Worm (Caenorhabditis elegans) whole organism, L4 larva: ENCODE data around the gene lys-10.

Experiments used
- F37D6.2 ChIP-seq: sonication (generic microtip); optimal IDR thresholded peaks from 2 replicates; lab custom pipeline; 2016; ENCODE audit warnings: mild to moderate bottlenecking, missing genetic modification characterization, missing compliant biosample characterization
- R02D3.7 ChIP-seq: fragments of 150-350 bp; sonication (generic microtip); optimal IDR thresholded peaks from 3 replicates; lab custom pipeline; 2014; ENCODE audit warnings: missing biosample characterization, missing genetic modification characterization
- T20F7.1 ChIP-seq: fragments of 200-800 bp; sonication (Bioruptor generic); optimal IDR thresholded peaks from 2 replicates; lab custom pipeline; 2018; ENCODE audit warnings: mild to moderate bottlenecking, missing genetic modification characterization, missing compliant biosample characterization
- T26A8.4 ChIP-seq: fragments of 200-800 bp; sonication (Bioruptor generic); IDR thresholded peaks from 2 replicates; pipeline ENCODE4 v1.3.6; 2022; ENCODE audit warnings: missing genetic modification characterization, missing compliant biosample characterization
- Y5F2A.4 ChIP-seq: fragments of 200-800 bp; sonication (Bioruptor generic); optimal IDR thresholded peaks from 2 replicates; lab custom pipeline; 2018; ENCODE audit warnings: mild to moderate bottlenecking, missing genetic modification characterization, missing compliant biosample characterization
- Y75B8A.6 ChIP-seq: fragments of 200-800 bp; sonication (Bioruptor generic); IDR thresholded peaks from 2 replicates; pipeline ENCODE4 v1.3.6; 2022; ENCODE audit warnings: missing genetic modification reagents, missing genetic modification characterization, missing compliant biosample characterization
- ZK337.2 ChIP-seq: fragments of 200-800 bp; sonication (Bioruptor generic); IDR thresholded peaks from 2 replicates; pipeline ENCODE4 v1.3.6; 2022; ENCODE audit warnings: missing genetic modification reagents, missing genetic modification characterization, missing compliant biosample characterization
- ZK546.5 ChIP-seq, 2 experiments: sonication (generic microtip); optimal IDR thresholded peaks; 2 replicates each; lab custom pipeline; 2017; ENCODE audit warnings: missing biosample characterization in 2 of 2, missing genetic modification characterization in 2 of 2
- aha-1 ChIP-seq: fragments of 150-350 bp; peaks from one replicate; lab custom pipeline; 2014; ENCODE audit warnings: missing biosample characterization, missing genetic modification characterization
- ceh-62 ChIP-seq: sonication (generic microtip); optimal IDR thresholded peaks from 2 replicates; lab custom pipeline; 2017; ENCODE audit warnings: missing biosample characterization, missing genetic modification characterization
- daf-16 ChIP-seq, 3 experiments: sonication (generic microtip); optimal IDR thresholded peaks; 2 replicates each; lab custom pipeline; 2016 to 2017; ENCODE audit warnings: missing genetic modification characterization in 3 of 3, missing genetic modification reagents in 3 of 3, mild to moderate bottlenecking in 2 of 3, missing compliant biosample characterization in 2 of 3, missing biosample characterization in 1 of 3, moderate library complexity in 1 of 3
- dmd-6 ChIP-seq: fragments of 200-800 bp; sonication (Bioruptor generic); IDR thresholded peaks from 2 replicates; pipeline ENCODE4 v1.3.6; 2022; ENCODE audit warnings: missing genetic modification reagents, missing genetic modification characterization, missing compliant biosample characterization
- dmd-8 ChIP-seq: fragments of 200-800 bp; sonication (Bioruptor generic); IDR thresholded peaks from 2 replicates; pipeline ENCODE4 v1.3.6; 2022; ENCODE audit warnings: missing genetic modification characterization, missing compliant biosample characterization
- dpl-1 ChIP-seq: fragments of 150-350 bp; optimal IDR thresholded peaks from 2 replicates; lab custom pipeline; 2014; ENCODE audit warnings: missing biosample characterization, missing genetic modification reagents, missing genetic modification characterization
- dve-1 ChIP-seq: sonication (generic microtip); optimal IDR thresholded peaks from 2 replicates; lab custom pipeline; 2017; ENCODE audit warnings: antibody characterized with exemption, mild to moderate bottlenecking, missing genetic modification characterization, missing compliant biosample characterization; ENCODE audit not compliant: insufficient read depth
- egl-43 ChIP-seq: fragments of 200-800 bp; sonication (Bioruptor generic); IDR thresholded peaks from 2 replicates; pipeline ENCODE4 v1.3.6; 2022; ENCODE audit warnings: missing genetic modification reagents, missing genetic modification characterization, missing compliant biosample characterization
- fkh-10 ChIP-seq: fragments of 150-350 bp; optimal IDR thresholded peaks from 2 replicates; lab custom pipeline; 2014; ENCODE audit warnings: missing biosample characterization, missing genetic modification reagents, missing genetic modification characterization
- hif-1 ChIP-seq, 2 experiments: sonication (generic microtip); optimal IDR thresholded peaks; 2 replicates each; lab custom pipeline; 2016 to 2017; ENCODE audit warnings: missing compliant biosample characterization in 2 of 2, missing genetic modification characterization in 2 of 2, missing genetic modification reagents in 2 of 2, missing genotype in 2 of 2, mild to moderate bottlenecking in 1 of 2
- hlh-11 ChIP-seq: fragments of 200-800 bp; sonication (Bioruptor generic); optimal IDR thresholded peaks from 2 replicates; lab custom pipeline; 2018; ENCODE audit warnings: mild to moderate bottlenecking, missing genetic modification characterization, missing compliant biosample characterization
- hlh-30 ChIP-seq: sonication (generic microtip); optimal IDR thresholded peaks from 2 replicates; lab custom pipeline; 2017; ENCODE audit warnings: antibody characterized with exemption, mild to moderate bottlenecking, missing genetic modification characterization, missing compliant biosample characterization; ENCODE audit not compliant: insufficient read depth
- hmg-1.1 ChIP-seq: fragments of 200-800 bp; sonication (Bioruptor generic); IDR thresholded peaks from 2 replicates; pipeline ENCODE4 v1.3.6; 2022; ENCODE audit warnings: missing genetic modification reagents, missing genetic modification characterization, missing compliant biosample characterization
- lin-13 ChIP-seq: fragments of 150-350 bp; optimal IDR thresholded peaks from 2 replicates; lab custom pipeline; 2014; ENCODE audit warnings: missing biosample characterization, missing genetic modification reagents, missing genetic modification characterization
- lin-15B ChIP-seq: fragments of 150-350 bp; sonication (generic microtip); optimal IDR thresholded peaks from 3 replicates; lab custom pipeline; 2014; ENCODE audit warnings: missing biosample characterization, missing genetic modification characterization
- lin-38 ChIP-seq: fragments of 200-800 bp; sonication (Bioruptor generic); IDR thresholded peaks from 2 replicates; pipeline ENCODE4 v1.3.6; 2022; ENCODE audit warnings: missing genetic modification reagents, missing genetic modification characterization, missing compliant biosample characterization
- lsy-2 ChIP-seq, 2 experiments: fragments of 150-350 bp in 1 of 2; sonication (generic microtip) in 1 of 2; optimal IDR thresholded peaks; 2 replicates each; lab custom pipeline; 2014 to 2017; ENCODE audit warnings: missing biosample characterization in 2 of 2, missing genetic modification characterization in 2 of 2
- madf-5 ChIP-seq, 2 experiments: fragments of 200-800 bp; sonication (Bioruptor generic); IDR thresholded peaks; 2 replicates each; pipeline ENCODE4 v1.3.6; 2022; ENCODE audit warnings: missing compliant biosample characterization in 2 of 2, missing genetic modification characterization in 2 of 2
- mdl-1 ChIP-seq, 2 experiments: fragments of 150-350 bp in 1 of 2; sonication (generic microtip) in 1 of 2; optimal IDR thresholded peaks; 2 replicates each; lab custom pipeline; 2014 to 2017; ENCODE audit warnings: missing biosample characterization in 2 of 2, missing genetic modification characterization in 2 of 2
- mep-1 ChIP-seq: fragments of 150-350 bp; sonication (generic microtip); optimal IDR thresholded peaks from 3 replicates; lab custom pipeline; 2014; ENCODE audit warnings: missing biosample characterization, missing genetic modification characterization
- nhr-10 ChIP-seq: fragments of 150-350 bp; optimal IDR thresholded peaks from 2 replicates; lab custom pipeline; 2014; ENCODE audit warnings: missing biosample characterization, missing genetic modification characterization
- nhr-11 ChIP-seq: fragments of 150-350 bp; optimal IDR thresholded peaks from 2 replicates; lab custom pipeline; 2014; ENCODE audit warnings: missing biosample characterization, missing genetic modification characterization
- nhr-111 ChIP-seq: fragments of 200-800 bp; sonication (Bioruptor generic); optimal IDR thresholded peaks from 2 replicates; lab custom pipeline; 2018; ENCODE audit warnings: mild to moderate bottlenecking, missing genetic modification characterization, missing compliant biosample characterization
- nhr-25 ChIP-seq: sonication (generic microtip); optimal IDR thresholded peaks from 2 replicates; lab custom pipeline; 2017; ENCODE audit warnings: missing genetic modification characterization, mild to moderate bottlenecking, missing compliant biosample characterization, antibody characterized with exemption, moderate library complexity, borderline replicate concordance; ENCODE audit not compliant: insufficient read depth
- nhr-28 ChIP-seq: fragments of 150-350 bp; optimal IDR thresholded peaks from 2 replicates; lab custom pipeline; 2014; ENCODE audit warnings: missing biosample characterization, missing genetic modification characterization
- nhr-41 ChIP-seq: fragments of 200-800 bp; sonication (Bioruptor generic); IDR thresholded peaks from 2 replicates; pipeline ENCODE4 v1.3.6; 2022; ENCODE audit warnings: missing genetic modification reagents, missing genetic modification characterization, missing compliant biosample characterization
- nhr-48 ChIP-seq: sonication (generic microtip); optimal IDR thresholded peaks from 2 replicates; lab custom pipeline; 2016; ENCODE audit warnings: mild to moderate bottlenecking, missing genetic modification characterization, missing compliant biosample characterization
- nhr-6 ChIP-seq: fragments of 150-350 bp; optimal IDR thresholded peaks from 2 replicates; lab custom pipeline; 2014; ENCODE audit warnings: missing biosample characterization, missing genetic modification characterization
- nhr-77 ChIP-seq: fragments of 150-350 bp; optimal IDR thresholded peaks from 2 replicates; lab custom pipeline; 2014; ENCODE audit warnings: missing biosample characterization, missing genetic modification characterization
- pha-4 ChIP-seq, 2 experiments: fragments of 150-350 bp in 1 of 2; fragments of 200-800 bp in 1 of 2; sonication (Bioruptor generic) in 1 of 2; IDR thresholded peaks in 1 of 2; optimal IDR thresholded peaks in 1 of 2; 2 replicates each; pipeline versions ENCODE4 v1.3.6 to Lab custom; 2014 to 2022; ENCODE audit warnings: missing genetic modification characterization in 2 of 2, missing genetic modification reagents in 2 of 2, missing biosample characterization in 1 of 2, missing compliant biosample characterization in 1 of 2
- php-3 ChIP-seq: fragments of 200-800 bp; sonication (Bioruptor generic); IDR thresholded peaks from 2 replicates; pipeline ENCODE4 v1.3.6; 2022; ENCODE audit warnings: missing genetic modification reagents, missing genetic modification characterization, missing compliant biosample characterization
- pqm-1 ChIP-seq: sonication (generic microtip); optimal IDR thresholded peaks from 2 replicates; lab custom pipeline; 2017; ENCODE audit warnings: missing biosample characterization, missing genetic modification characterization
- rbr-2 ChIP-seq: sonication (generic microtip); optimal IDR thresholded peaks from 2 replicates; lab custom pipeline; 2016; ENCODE audit warnings: missing genotype, missing genetic modification characterization, missing compliant biosample characterization
- sdz-12 ChIP-seq: fragments of 200-800 bp; sonication (Bioruptor generic); optimal IDR thresholded peaks from 2 replicates; lab custom pipeline; 2018; ENCODE audit warnings: mild to moderate bottlenecking, missing genetic modification characterization, missing compliant biosample characterization
- snpc-4 ChIP-seq: fragments of 150-350 bp; optimal IDR thresholded peaks from 2 replicates; lab custom pipeline; 2014; ENCODE audit warnings: missing biosample characterization, missing genetic modification characterization
- unc-130 ChIP-seq: sonication (generic microtip); optimal IDR thresholded peaks from 2 replicates; lab custom pipeline; 2016; ENCODE audit warnings: missing genetic modification reagents, missing genetic modification characterization, missing compliant biosample characterization
- unc-62 ChIP-seq, 3 experiments: fragments of 150-350 bp in 1 of 3; sonication (generic microtip); optimal IDR thresholded peaks in 2 of 3; peaks in 1 of 3; 1 replicate in 1 of 3; 2 replicates in 2 of 3; lab custom pipeline; 2014 to 2017; ENCODE audit warnings: missing biosample characterization in 3 of 3, missing genetic modification characterization in 3 of 3, missing genetic modification reagents in 3 of 3, missing genotype in 1 of 3
- zip-2 ChIP-seq: fragments of 150-350 bp; optimal IDR thresholded peaks from 2 replicates; lab custom pipeline; 2014; ENCODE audit warnings: missing biosample characterization, missing genetic modification characterization
- ztf-11 ChIP-seq: fragments of 150-350 bp; optimal IDR thresholded peaks from 2 replicates; lab custom pipeline; 2014; ENCODE audit warnings: missing biosample characterization, missing genetic modification characterization
- ztf-7 ChIP-seq: fragments of 150-350 bp; optimal IDR thresholded peaks from 2 replicates; lab custom pipeline; 2014; ENCODE audit warnings: missing biosample characterization, missing genetic modification characterization

Gene lys-10

DNA sequence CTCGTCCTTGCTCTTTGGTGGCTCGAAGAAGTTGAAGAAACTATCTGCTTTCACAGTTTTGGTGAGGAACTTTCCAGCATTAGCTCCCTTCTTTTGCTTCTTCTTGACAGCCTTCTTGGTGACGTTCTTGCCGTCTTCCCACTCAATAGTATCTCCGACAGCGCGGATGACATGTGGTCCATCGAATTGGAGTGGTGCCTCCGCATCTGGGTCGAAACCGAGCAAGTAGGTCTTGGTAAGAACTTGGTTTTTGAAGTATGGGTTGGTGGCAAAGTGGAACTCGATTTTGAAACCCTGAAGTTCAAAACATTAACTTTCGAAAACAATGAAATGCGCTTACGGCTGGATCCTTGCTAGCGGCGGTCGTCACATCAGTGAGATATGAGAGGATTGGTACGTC is 45.7 kb downstream of the lys-10 start:
- TF ChIP-seq zip-2 (no peak), madf-5 (GFP tag; IDR thresholded peaks at IDR 0.05; lab: Robert Waterston, UW) (no peak), ZK337.2 (GFP tag; lab: Robert Waterston, UW) (no peak), ZK546.5 (tag; optimal IDR thresholded peaks at IDR 0.05; lab: Kevin White, UChicago) (no peak), ztf-11 (no peak), aha-1 (tag; lab: Kevin White, UChicago) (peak; percentile 62), snpc-4 (tag; lab: Kevin White, UChicago) (no peak)
- TF ChIP-seq, all 104 proteins: peak for 1

DNA sequence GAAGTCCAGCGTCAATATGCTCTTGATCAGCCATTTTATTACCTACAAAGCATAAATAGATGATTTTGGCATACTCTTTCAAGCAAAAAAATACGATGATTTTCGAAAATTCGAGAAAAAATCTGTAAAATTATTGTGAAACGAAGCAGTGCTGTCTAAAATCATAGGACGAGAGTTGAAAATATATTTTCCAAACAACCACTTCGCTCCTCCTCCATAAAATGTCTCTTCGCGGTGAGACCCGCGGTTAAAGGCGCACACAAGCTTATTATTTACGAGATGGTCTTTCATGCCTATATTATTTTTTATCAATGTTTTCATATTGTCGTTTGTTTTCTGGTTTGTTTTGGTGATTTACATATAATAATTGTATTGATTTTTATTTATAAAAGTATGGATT is 46.7 kb downstream of the lys-10 start, which contains the start of gene nap-1:
TSS of gene nap-1 (minus strand) at position 42 of the 400 bp plus-strand sequence.
- peak; percentile 35 for TF ChIP-seq unc-130 (GFP tag; lab: Kevin White, UChicago)
- TF ChIP-seq R02D3.7 (tag; lab: Kevin White, UChicago) = peak; percentile 91
- TF ChIP-seq daf-16 (GFP tag; optimal IDR thresholded peaks at IDR 0.05; lab: Kevin White, UChicago) = no peak
- peak; percentile 87 for TF ChIP-seq daf-16 (tag; optimal IDR thresholded peaks at IDR 0.05; lab: Kevin White, UChicago)
- TF ChIP-seq aha-1 (tag; lab: Kevin White, UChicago) = peak; percentile 39
- peak; percentile 60 for TF ChIP-seq nhr-6 (tag; lab: Kevin White, UChicago)
- TF ChIP-seq ztf-7 (tag; lab: Kevin White, UChicago) = peak; percentile 8
- TF ChIP-seq T26A8.4 (GFP tag; lab: Robert Waterston, UW) = peak; percentile 23; the same call in 1 of the 2 replicates
- peak; percentile 21 for TF ChIP-seq nhr-25 (tag; lab: Kevin White, UChicago)
- peak; percentile 84 for TF ChIP-seq dve-1 (tag; lab: Kevin White, UChicago)
- peak in 1 of 2 experiments; percentile 20 for TF ChIP-seq unc-62 (GFP tag; optimal IDR thresholded peaks at IDR 0.05 in 1 of 2; lab: Kevin White, UChicago)
- no peak for TF ChIP-seq unc-62 (tag; optimal IDR thresholded peaks at IDR 0.05; lab: Kevin White, UChicago)
- TF ChIP-seq dmd-6 (GFP tag; lab: Robert Waterston, UW) = peak; percentile 44; the same call in 1 of the 2 replicates
- no peak for TF ChIP-seq Y75B8A.6
- TF ChIP-seq rbr-2 = peak; percentile 57
- TF ChIP-seq lsy-2 (tag; optimal IDR thresholded peaks at IDR 0.05; lab: Kevin White, UChicago) = peak; percentile 46 to 92
- peak in 1 of 2 experiments; percentile 40 for TF ChIP-seq hif-1 (tag; optimal IDR thresholded peaks at IDR 0.05; lab: Kevin White, UChicago)
- TF ChIP-seq hmg-1.1 (GFP tag; lab: Robert Waterston, UW) = peak; percentile 63
- TF ChIP-seq mep-1 = peak; percentile 87
- TF ChIP-seq mdl-1 (tag; optimal IDR thresholded peaks at IDR 0.05; lab: Kevin White, UChicago) = peak in 1 of 2 experiments; percentile 12
- TF ChIP-seq lin-38 (GFP tag; lab: Robert Waterston, UW) = peak; percentile 58
- TF ChIP-seq Y5F2A.4 (GFP tag; lab: Kevin White, UChicago) = no peak
- peak; percentile 73 for TF ChIP-seq T20F7.1 (GFP tag; lab: Kevin White, UChicago)
- TF ChIP-seq hlh-11 (tag; lab: Kevin White, UChicago) = peak; percentile 59
- TF ChIP-seq dmd-8 (GFP tag; lab: Robert Waterston, UW) = no peak
- TF ChIP-seq nhr-77 = peak; percentile 83
- no peak for TF ChIP-seq nhr-48 (tag; lab: Kevin White, UChicago)
- peak; percentile 20 for TF ChIP-seq pqm-1 (tag; lab: Kevin White, UChicago)
- TF ChIP-seq egl-43 (GFP tag; lab: Robert Waterston, UW) = no peak
- TF ChIP-seq nhr-28 (tag; lab: Kevin White, UChicago) = peak; percentile 66
- TF ChIP-seq pha-4 (GFP tag; IDR thresholded peaks at IDR 0.05; lab: Robert Waterston, UW) = no peak
- peak; percentile 95 for TF ChIP-seq pha-4 (tag; optimal IDR thresholded peaks at IDR 0.05; lab: Kevin White, UChicago)
- no peak for TF ChIP-seq nhr-10 (tag; lab: Kevin White, UChicago)
- no peak for TF ChIP-seq F37D6.2 (tag; lab: Kevin White, UChicago)
- peak; percentile 84 for TF ChIP-seq lin-13 (GFP tag; lab: Kevin White, UChicago)
- no peak for TF ChIP-seq snpc-4 (tag; lab: Kevin White, UChicago)
- TF ChIP-seq hlh-30 = peak; percentile 78
- TF ChIP-seq ceh-62 = no peak
- TF ChIP-seq nhr-41 (GFP tag; lab: Robert Waterston, UW) = no peak
- TF ChIP-seq php-3 (GFP tag; lab: Robert Waterston, UW) = no peak
- no peak for TF ChIP-seq nhr-111 (GFP tag; lab: Kevin White, UChicago)
- TF ChIP-seq nhr-11 (tag; lab: Kevin White, UChicago) = peak; percentile 2
- TF ChIP-seq lin-15B (tag; lab: Kevin White, UChicago) = no peak
- no peak for TF ChIP-seq sdz-12 (GFP tag; lab: Kevin White, UChicago)
- peak; percentile 18 for TF ChIP-seq fkh-10
- peak; percentile 67 for TF ChIP-seq dpl-1 (GFP tag; lab: Kevin White, UChicago)
